Fruit fly (Drosophila melanogaster): ENCODE results near the gene CG2233.

The CG2233 gene

dm6 chrX:8058446-8058900, 21.2 kb upstream of the CG2233 start (continued):
- TF ChIP-seq MBD-R2 (GFP tag; IDR thresholded peaks at IDR 0.05) = 0 out of 2 replicates have a peak, but pooled peaks have one; percentile 16
- no peak for TF ChIP-seq Mes4 (GFP tag; optimal IDR thresholded peaks at IDR 0.05)
- no peak for TF ChIP-seq Chrac-16 (GFP tag; optimal IDR thresholded peaks at IDR 0.05)
- TF ChIP-seq sisA (GFP tag; IDR thresholded peaks at IDR 0.05) = no peak
- TF ChIP-seq slou (GFP tag; optimal IDR thresholded peaks at IDR 0.05) = no peak
- TF ChIP-seq chinmo (GFP tag; IDR thresholded peaks at IDR 0.05; ENCODE audit: partially characterized antibody) = peak; percentile 99
- TF ChIP-seq peb (GFP tag; IDR thresholded peaks at IDR 0.05) = no peak
- no peak for TF ChIP-seq gem (tag; optimal IDR thresholded peaks at IDR 0.05)
- TF ChIP-seq H15 (GFP tag; IDR thresholded peaks at IDR 0.05) = no peak
- no peak for TF ChIP-seq fd64A (GFP tag; optimal IDR thresholded peaks at IDR 0.05)
- peak; percentile 67 for TF ChIP-seq sd (tag; optimal IDR thresholded peaks at IDR 0.05)
- TF ChIP-seq MTF-1 (GFP tag; optimal IDR thresholded peaks at IDR 0.05; ENCODE audit: borderline replicate concordance) = no peak
- TF ChIP-seq wor (GFP tag; IDR thresholded peaks at IDR 0.05) = no peak
- no peak for TF ChIP-seq CG10462 (GFP tag; optimal IDR thresholded peaks at IDR 0.05)
- no peak for TF ChIP-seq pan (optimal IDR thresholded peaks at IDR 0.05)
- no peak for TF ChIP-seq pan (GFP tag; optimal IDR thresholded peaks at IDR 0.05 in 1 of 2, IDR thresholded peaks at IDR 0.05 in 1 of 2)
- no peak for TF ChIP-seq CG4328 (GFP tag; optimal IDR thresholded peaks at IDR 0.05)
- peak; percentile 92 for TF ChIP-seq CG4360 (GFP tag; IDR thresholded peaks at IDR 0.05)
- TF ChIP-seq CG11398 (GFP tag; optimal IDR thresholded peaks at IDR 0.05) = no peak
- peak; percentile 22 for TF ChIP-seq CG1603 (tag; optimal IDR thresholded peaks at IDR 0.05)
- TF ChIP-seq pnt (GFP tag; optimal IDR thresholded peaks at IDR 0.05) = no peak
- no peak for TF ChIP-seq Bdp1 (GFP tag; optimal IDR thresholded peaks at IDR 0.05)
- TF ChIP-seq CG17568 (GFP tag; optimal IDR thresholded peaks at IDR 0.05) = no peak
- peak; percentile 46; the same call in 2 of the 3 replicates for TF ChIP-seq CG34224 (GFP tag; IDR thresholded peaks at IDR 0.05; ENCODE audit: partially characterized antibody)
- TF ChIP-seq bsh (GFP tag; optimal IDR thresholded peaks at IDR 0.05) = no peak
- no peak for TF ChIP-seq Hey (tag; optimal IDR thresholded peaks at IDR 0.05)
- peak; percentile 87 for TF ChIP-seq sens (GFP tag)
- no peak for TF ChIP-seq CG4854 (GFP tag; optimal IDR thresholded peaks at IDR 0.05)
- no peak for TF ChIP-seq CG16863 (GFP tag; optimal IDR thresholded peaks at IDR 0.05)
- no peak for TF ChIP-seq bcd (GFP tag; optimal IDR thresholded peaks at IDR 0.05)
- no peak for TF ChIP-seq Usf (GFP tag; optimal IDR thresholded peaks at IDR 0.05)
- peak; percentile 44 for TF ChIP-seq Deaf1 (tag; optimal IDR thresholded peaks at IDR 0.05)
- no peak for TF ChIP-seq cas (GFP tag; IDR thresholded peaks at IDR 0.05)
- no peak for TF ChIP-seq CG2889 (GFP tag; IDR thresholded peaks at IDR 0.05)
- no peak for TF ChIP-seq tup (GFP tag; optimal IDR thresholded peaks at IDR 0.05)
- TF ChIP-seq unpg (GFP tag; optimal IDR thresholded peaks at IDR 0.05) = no peak
- TF ChIP-seq Ets65A (GFP tag) = no peak
- TF ChIP-seq CG13296 (GFP tag; optimal IDR thresholded peaks at IDR 0.05) = no peak
- TF ChIP-seq HLH3B (GFP tag; IDR thresholded peaks at IDR 0.05) = no peak
- no peak for TF ChIP-seq CG11085 (GFP tag; IDR thresholded peaks at IDR 0.05)
- no peak for TF ChIP-seq CG17361 (GFP tag; IDR thresholded peaks at IDR 0.05)
- peak; percentile 95 for TF ChIP-seq CG10321 (GFP tag; IDR thresholded peaks at IDR 0.05)
- no peak for TF ChIP-seq Ptx1 (GFP tag; IDR thresholded peaks at IDR 0.05)
- TF ChIP-seq Oli (tag; optimal IDR thresholded peaks at IDR 0.05) = no peak
- TF ChIP-seq kah (GFP tag; optimal IDR thresholded peaks at IDR 0.05) = no peak
- 0 out of 2 replicates have a peak, but pooled peaks have one; percentile 7 for TF ChIP-seq slbo (GFP tag; IDR thresholded peaks at IDR 0.05)
- TF ChIP-seq Nf-YB (GFP tag; optimal IDR thresholded peaks at IDR 0.05) = no peak
- no peak for TF ChIP-seq insv (GFP tag; optimal IDR thresholded peaks at IDR 0.05)
- TF ChIP-seq tx (GFP tag; optimal IDR thresholded peaks at IDR 0.05) = no peak
- TF ChIP-seq Jarid2 (GFP tag; optimal IDR thresholded peaks at IDR 0.05) = no peak
- TF ChIP-seq Atf3 (GFP tag; optimal IDR thresholded peaks at IDR 0.05) = no peak
- no peak for TF ChIP-seq ssp (GFP tag; IDR thresholded peaks at IDR 0.05)

Measured in whole organism, embryonic.